Fruit fly (Drosophila melanogaster): ENCODE results near the gene RpL13.

RpL13 gene

DNA sequence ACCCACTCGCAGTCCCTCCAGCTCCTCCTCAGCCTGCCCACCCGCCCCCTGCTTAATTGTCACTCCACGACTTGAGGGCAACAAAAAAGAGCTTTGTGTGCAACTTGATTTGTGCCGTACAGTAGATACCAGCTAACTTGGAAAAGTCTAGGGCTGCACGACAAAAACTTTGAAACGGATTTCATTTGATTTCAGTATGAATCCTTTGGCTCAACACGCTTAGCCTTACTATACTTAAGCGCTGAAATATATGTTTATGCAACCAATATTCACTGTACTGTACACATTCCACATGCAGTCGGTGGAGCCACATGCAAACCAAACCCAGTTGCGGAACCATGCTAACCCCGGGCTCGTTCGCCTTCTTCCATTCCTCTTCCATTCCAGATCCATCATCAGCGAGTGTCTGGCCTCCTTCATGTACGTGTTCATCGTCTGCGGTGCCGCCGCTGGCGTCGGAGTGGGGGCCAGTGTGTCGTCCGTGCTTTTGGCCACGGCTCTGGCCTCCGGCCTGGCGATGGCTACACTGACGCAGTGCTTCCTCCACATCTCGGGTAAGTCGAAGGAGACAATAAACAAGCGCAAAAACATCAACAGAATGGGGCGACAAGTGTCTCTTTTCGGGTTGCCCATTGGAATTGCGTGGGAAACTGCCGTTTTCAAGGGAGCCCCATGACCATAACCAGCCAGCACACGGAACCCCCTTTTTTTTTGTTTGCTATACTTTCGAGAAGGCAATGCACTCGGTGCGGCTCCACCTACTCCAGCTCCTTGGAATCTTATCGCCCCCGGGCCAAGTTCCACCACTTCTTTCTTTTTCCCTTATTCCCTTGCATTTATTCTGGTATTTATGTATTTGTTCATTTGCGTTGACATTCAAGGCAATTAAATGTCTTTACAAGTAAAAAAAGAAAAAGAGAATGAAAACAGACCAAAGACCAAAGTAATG, 19.6 kb downstream of the RpL13 start:
- peak; percentile 80 for TF ChIP-seq CG17801 (GFP tag; optimal IDR thresholded peaks at IDR 0.05; ENCODE audit: partially characterized antibody)

DNA sequence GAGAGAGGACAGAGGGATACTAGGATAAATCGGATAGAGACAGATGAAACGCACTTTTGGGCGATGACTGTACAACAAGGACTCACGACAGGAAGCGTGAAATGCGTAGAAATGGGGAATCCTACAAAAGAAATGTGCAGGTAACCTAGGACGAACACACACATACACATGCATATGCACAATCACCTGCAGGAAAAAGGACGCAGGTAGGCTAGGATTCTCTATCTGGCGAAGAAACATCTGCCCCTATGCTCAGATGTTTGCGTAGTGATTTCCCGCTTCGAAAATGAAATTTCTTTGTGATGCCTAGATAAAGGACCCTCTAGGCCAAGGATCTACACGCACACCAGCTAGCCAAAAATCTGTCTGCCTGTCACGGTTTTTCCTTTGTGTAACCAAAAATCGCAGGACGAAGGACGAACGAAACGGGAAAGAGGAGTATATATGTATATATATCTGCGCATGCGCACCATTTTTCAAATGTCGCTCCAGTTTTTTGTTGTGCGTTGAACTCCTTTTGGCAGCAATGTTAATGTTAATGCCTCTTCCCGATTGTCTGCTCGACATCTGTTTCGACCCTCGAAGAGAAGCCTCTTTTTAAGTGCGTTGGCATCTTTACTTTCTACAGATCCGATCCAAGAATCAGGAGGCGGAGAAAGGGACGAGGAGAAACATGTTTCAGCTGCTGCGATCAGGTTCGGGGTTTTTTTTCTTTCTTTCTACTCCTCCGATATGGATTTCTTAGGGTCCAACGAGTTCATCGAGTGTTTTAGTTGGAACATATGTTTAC, 21.3 kb downstream of the RpL13 start:
- no peak for TF ChIP-seq CG17801 (GFP tag; optimal IDR thresholded peaks at IDR 0.05; ENCODE audit: partially characterized antibody)

DNA sequence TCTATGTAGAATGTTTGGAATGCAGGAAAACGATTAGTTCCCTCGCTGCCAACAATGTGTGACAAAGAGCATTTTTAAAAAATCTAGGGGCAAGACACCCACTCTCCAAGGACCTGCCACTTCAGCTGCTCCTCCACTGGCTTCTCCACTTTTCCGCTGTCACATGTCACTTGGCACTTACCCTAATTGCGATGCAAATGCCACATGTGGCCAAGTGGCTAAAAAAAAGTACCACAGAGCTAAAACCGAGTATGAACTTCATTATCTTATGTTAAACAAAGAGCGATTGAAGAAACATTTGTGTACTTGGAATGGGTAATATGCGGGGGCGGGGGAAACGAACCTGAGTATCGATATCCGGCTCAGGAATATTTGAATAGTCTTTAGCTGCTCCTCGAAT, 22.2 kb downstream of the RpL13 start:
- no peak for TF ChIP-seq CG17801 (GFP tag; optimal IDR thresholded peaks at IDR 0.05; ENCODE audit: partially characterized antibody)

- no peak for TF ChIP-seq CG17801 (GFP tag; optimal IDR thresholded peaks at IDR 0.05; ENCODE audit: partially characterized antibody)
Observed at dm6 chr2L:9989846-9990506, 22.9 kb downstream of the RpL13 start.

dm6 chr2L:9994382-9994781, 27.3 kb downstream of the RpL13 start:
- TF ChIP-seq CG17801 (GFP tag; optimal IDR thresholded peaks at IDR 0.05; ENCODE audit: partially characterized antibody): no peak

DNA sequence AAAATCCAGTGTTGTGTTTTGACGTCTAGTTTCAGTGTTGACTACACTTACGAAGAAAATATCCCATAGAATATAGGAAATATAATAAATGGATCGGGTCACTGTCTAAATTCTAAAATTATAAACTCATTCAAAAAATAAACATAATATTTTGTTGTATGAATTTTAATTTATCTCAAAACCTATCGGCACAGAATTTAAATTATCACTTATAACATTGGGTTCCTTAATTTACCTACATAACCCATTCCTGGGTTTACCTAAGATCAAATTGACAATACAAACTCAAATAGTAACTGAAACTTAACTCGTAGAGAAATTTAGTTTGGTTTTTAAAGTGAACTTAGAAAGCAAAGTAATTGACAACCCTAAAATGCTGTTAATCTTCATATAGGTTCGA, 29.4 kb downstream of the RpL13 start:
- TF ChIP-seq CG17801 (GFP tag; optimal IDR thresholded peaks at IDR 0.05; ENCODE audit: partially characterized antibody): no peak

DNA sequence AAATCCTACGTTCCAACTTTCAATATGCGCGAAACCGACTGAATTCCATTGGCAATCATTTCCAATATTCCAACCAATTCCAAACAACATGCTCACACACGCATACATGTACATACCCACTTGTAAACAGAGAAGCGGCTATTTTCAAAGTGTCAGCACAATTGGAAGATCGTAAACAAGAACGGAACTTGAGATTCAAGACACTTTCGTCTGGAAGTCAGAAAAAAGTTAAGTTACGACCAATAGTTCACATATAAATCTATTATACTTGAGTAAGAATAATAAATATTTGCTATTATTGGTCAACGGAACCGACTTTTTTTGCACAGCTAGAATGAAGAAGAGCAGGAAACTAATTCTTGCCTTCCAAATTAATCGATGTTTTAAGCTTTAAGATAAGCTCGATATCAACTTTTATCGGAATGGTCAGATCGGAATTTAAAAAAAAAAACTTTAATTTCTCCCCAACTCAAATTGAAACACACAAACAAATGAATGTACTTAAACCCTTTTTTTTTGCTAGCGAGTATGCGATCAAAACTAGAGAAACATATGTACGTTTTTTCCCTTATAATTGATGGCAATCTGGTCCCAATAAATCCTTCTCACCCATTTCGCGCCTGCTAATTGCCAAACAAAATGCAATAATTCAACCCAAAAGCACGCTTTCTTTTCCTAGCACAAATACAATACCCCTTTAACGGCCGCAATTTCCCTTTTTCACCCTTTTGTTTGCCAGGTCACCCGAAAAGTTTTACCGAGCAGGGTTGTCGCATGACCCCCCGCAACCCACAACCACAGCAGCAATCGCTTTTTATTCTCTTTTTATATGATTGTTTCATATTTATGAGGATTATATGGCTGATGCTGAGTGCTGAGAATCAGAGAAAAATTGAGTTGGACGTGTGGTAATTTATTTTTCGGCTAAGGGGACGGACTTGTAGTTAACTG, 35.6 kb downstream of the RpL13 start, which contains the start of the genes CG31875 and SoYb:
Gene CG31875, minus strand, starts transcription at position 329 of the 951 bp plus-strand sequence.
Gene SoYb, minus strand, starts transcription at position 329 of the 951 bp plus-strand sequence.
- peak; percentile 50 for TF ChIP-seq CG17801 (GFP tag; optimal IDR thresholded peaks at IDR 0.05; ENCODE audit: partially characterized antibody)

dm6 chr2L:10003593-10003992, 36.5 kb downstream of the RpL13 start, which contains the start of gene Ndf:
Gene Ndf (plus strand): TSS chr2L:10003832.
- peak; percentile 63 for TF ChIP-seq CG17801 (GFP tag; optimal IDR thresholded peaks at IDR 0.05; ENCODE audit: partially characterized antibody)

dm6 chr2L:10004574-10004973, 37.5 kb downstream of the RpL13 start:
- no peak for TF ChIP-seq CG17801 (GFP tag; optimal IDR thresholded peaks at IDR 0.05; ENCODE audit: partially characterized antibody)

dm6 chr2L:10009293-10009695, 42.2 kb downstream of the RpL13 start, which contains the start of gene Trp1:
Gene Trp1 (plus strand): TSS chr2L:10009381.
- peak; percentile 47 for TF ChIP-seq CG17801 (GFP tag; optimal IDR thresholded peaks at IDR 0.05; ENCODE audit: partially characterized antibody)

DNA sequence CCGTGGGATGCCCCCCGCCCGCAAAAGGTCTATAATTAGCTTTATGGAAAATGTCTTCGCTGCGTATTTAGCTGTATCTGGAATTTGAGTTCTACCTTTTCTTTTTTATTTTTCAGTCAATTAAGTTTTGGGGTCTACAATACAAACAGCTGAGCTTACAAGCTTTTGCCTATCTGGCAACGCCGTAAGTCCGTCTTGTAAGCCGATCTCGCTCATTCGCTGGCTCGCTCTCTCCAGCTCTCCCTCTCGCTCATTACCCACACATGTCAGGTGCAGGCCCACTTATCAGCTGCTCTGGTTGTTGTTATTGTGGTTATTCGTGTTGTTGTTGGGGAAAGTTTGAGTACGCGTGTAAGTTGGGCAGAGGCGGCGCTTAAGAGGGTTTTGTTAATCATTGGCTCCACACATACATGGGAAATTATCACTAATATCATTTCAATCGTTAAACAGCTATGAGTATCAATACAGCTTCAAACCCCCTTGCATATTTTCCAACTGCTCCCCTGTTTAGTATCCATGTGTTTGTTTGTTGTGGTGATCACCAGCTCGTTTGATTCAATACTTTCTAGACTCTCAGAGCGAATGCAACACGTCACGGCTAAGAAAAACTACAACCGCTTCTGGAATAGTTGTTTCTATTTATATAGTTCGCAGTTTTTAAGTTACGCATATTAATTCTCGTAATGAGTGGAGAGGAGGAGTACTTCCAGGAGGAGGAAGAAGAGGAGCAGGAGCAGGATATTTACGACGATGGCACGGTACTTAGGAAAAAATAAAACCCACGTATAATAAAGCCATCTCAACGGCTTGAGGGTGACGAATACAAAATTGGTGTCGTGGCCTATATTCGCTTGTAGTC, 42.9 kb downstream of the RpL13 start:
- TF ChIP-seq CG17801 (GFP tag; optimal IDR thresholded peaks at IDR 0.05; ENCODE audit: partially characterized antibody): peak; percentile 98

DNA sequence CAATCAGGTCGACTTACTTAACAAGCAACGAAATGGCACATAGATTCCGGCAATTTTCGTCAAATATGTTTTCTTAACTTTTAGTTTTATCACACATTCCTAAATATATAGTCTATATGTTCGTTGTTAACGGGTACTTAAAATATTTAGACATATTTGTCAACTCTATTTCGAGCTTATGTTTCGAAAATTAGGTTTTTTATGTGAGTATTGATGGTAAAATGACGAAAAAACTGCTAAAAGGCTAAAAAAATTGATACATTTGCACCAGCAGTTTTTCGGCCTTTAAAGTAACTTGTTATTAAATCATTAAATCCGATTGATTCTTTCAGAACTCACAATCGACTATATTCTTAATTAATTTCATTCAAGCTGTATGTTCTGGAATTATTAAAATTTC, 50.2 kb downstream of the RpL13 start, which contains the start of gene CG13131:
Gene CG13131, minus strand, starts transcription at position 101 of the 400 bp plus-strand sequence.
- no peak for TF ChIP-seq CG17801 (GFP tag; optimal IDR thresholded peaks at IDR 0.05; ENCODE audit: partially characterized antibody)

Measured in ovary, adult (tissue).